Worm (Caenorhabditis elegans) whole organism, early embryonic: ENCODE results near the gene gap-2.

ENCODE experiments used
- B0310.2 ChIP-seq: sonication (generic microtip); optimal IDR thresholded peaks from 2 replicates; lab custom pipeline; 2016; ENCODE audit warnings: mild to moderate bottlenecking, missing genetic modification characterization, missing compliant biosample characterization
- F13C5.2 ChIP-seq: sonication (generic microtip); optimal IDR thresholded peaks from 2 replicates; lab custom pipeline; 2017; ENCODE audit warnings: mild to moderate bottlenecking, missing genetic modification characterization, inconsistent platforms, missing compliant biosample characterization
- aly-1 ChIP-seq: sonication (generic microtip); optimal IDR thresholded peaks from 2 replicates; lab custom pipeline; 2016; ENCODE audit warnings: missing genetic modification characterization, missing compliant biosample characterization
- ama-1 ChIP-seq: fragments of 150-350 bp; optimal IDR thresholded peaks from 2 replicates; lab custom pipeline; 2014
- ceh-13 ChIP-seq: fragments of 200-800 bp; sonication (Bioruptor generic); optimal IDR thresholded peaks from 2 replicates; lab custom pipeline; 2018; ENCODE audit warnings: mild to moderate bottlenecking, missing genetic modification characterization, missing compliant biosample characterization
- ceh-36 ChIP-seq: sonication (generic microtip); optimal IDR thresholded peaks from 2 replicates; lab custom pipeline; 2016; ENCODE audit warnings: missing genetic modification characterization, inconsistent platforms, missing compliant biosample characterization
- ets-7 ChIP-seq: sonication (generic microtip); optimal IDR thresholded peaks from 2 replicates; lab custom pipeline; 2016; ENCODE audit warnings: missing genotype, missing genetic modification characterization, missing compliant biosample characterization
- flt-1 ChIP-seq: fragments of 200-800 bp; sonication (Bioruptor generic); IDR thresholded peaks from 2 replicates; pipeline ENCODE4 v1.3.6; 2022; ENCODE audit warnings: missing genetic modification characterization, missing compliant biosample characterization
- hmbx-1 ChIP-seq: sonication (generic microtip); optimal IDR thresholded peaks from 2 replicates; lab custom pipeline; 2016; ENCODE audit warnings: mild to moderate bottlenecking, missing genetic modification characterization, missing compliant biosample characterization
- hmg-4 ChIP-seq: fragments of 200-800 bp; sonication (Bioruptor generic); optimal IDR thresholded peaks from 2 replicates; lab custom pipeline; 2018; ENCODE audit warnings: mild to moderate bottlenecking, missing genetic modification characterization, missing compliant biosample characterization
- hnd-1 ChIP-seq: sonication (generic microtip); optimal IDR thresholded peaks from 2 replicates; lab custom pipeline; 2016; ENCODE audit warnings: missing genetic modification characterization, missing compliant biosample characterization
- pes-1 ChIP-seq: fragments of 200-800 bp; sonication (Bioruptor generic); IDR thresholded peaks from 2 replicates; pipeline ENCODE4 v1.3.6; 2022; ENCODE audit warnings: missing genetic modification reagents, missing genetic modification characterization, missing compliant biosample characterization
- scrt-1 ChIP-seq: fragments of 200-800 bp; sonication (Bioruptor generic); IDR thresholded peaks from 2 replicates; pipeline ENCODE4 v1.3.6; 2022; ENCODE audit warnings: missing genetic modification characterization, missing compliant biosample characterization
- sea-1 ChIP-seq: fragments of 200-800 bp; sonication (Bioruptor generic); conservative IDR thresholded peaks from 2 replicates; pipeline ENCODE4 v1.3.6; 2022; ENCODE audit warnings: missing genetic modification characterization, missing compliant biosample characterization
- tbx-11 ChIP-seq: fragments of 200-800 bp; sonication (Bioruptor generic); IDR thresholded peaks from 2 replicates; pipeline ENCODE4 v1.3.6; 2022; ENCODE audit warnings: missing genetic modification characterization, missing compliant biosample characterization
- tbx-37 ChIP-seq: fragments of 200-800 bp; sonication (Bioruptor generic); conservative IDR thresholded peaks from 2 replicates; pipeline ENCODE4 v1.3.6; 2022; ENCODE audit warnings: missing genetic modification reagents, missing genetic modification characterization, missing compliant biosample characterization
- tra-4 ChIP-seq: sonication (generic microtip); optimal IDR thresholded peaks from 2 replicates; lab custom pipeline; 2017; ENCODE audit warnings: missing genetic modification characterization, missing compliant biosample characterization

Gene gap-2

ce11 chrX:9543352-9543751 is 71.1 kb downstream of the gap-2 start, which contains the start of gene F49E2.5:
F49E2.5 (plus strand) TSS chrX:9543652.
- no peak for TF ChIP-seq tbx-37 (GFP tag; lab: Robert Waterston, UW)

ce11 chrX:9544405-9544804 is 72.1 kb downstream of the gap-2 start:
- TF ChIP-seq hmbx-1 (tag; lab: Kevin White, UChicago) (no peak), scrt-1 (GFP tag; lab: Robert Waterston, UW) (no peak), sea-1 (GFP tag; lab: Robert Waterston, UW) (no peak), flt-1 (GFP tag; lab: Robert Waterston, UW) (no peak), hmg-4 (no peak), pes-1 (GFP tag; lab: Robert Waterston, UW) (no peak), aly-1 (no peak), tbx-37 (GFP tag; lab: Robert Waterston, UW) (no peak), ceh-13 (no peak), F13C5.2 (tag; lab: Kevin White, UChicago) (no peak), tbx-11 (no peak), tra-4 (tag; lab: Kevin White, UChicago) (no peak), ets-7 (tag; lab: Kevin White, UChicago) (no peak)

- TF ChIP-seq sea-1 (GFP tag; lab: Robert Waterston, UW) (no peak), hmg-4 (no peak), ceh-13 (no peak)
These were observed 74.4 kb downstream of the gap-2 start for ce11 chrX:9546640-9547039.

ce11 chrX:9547264-9547751 is 75.0 kb downstream of the gap-2 start:
- TF ChIP-seq ama-1 = no peak

DNA sequence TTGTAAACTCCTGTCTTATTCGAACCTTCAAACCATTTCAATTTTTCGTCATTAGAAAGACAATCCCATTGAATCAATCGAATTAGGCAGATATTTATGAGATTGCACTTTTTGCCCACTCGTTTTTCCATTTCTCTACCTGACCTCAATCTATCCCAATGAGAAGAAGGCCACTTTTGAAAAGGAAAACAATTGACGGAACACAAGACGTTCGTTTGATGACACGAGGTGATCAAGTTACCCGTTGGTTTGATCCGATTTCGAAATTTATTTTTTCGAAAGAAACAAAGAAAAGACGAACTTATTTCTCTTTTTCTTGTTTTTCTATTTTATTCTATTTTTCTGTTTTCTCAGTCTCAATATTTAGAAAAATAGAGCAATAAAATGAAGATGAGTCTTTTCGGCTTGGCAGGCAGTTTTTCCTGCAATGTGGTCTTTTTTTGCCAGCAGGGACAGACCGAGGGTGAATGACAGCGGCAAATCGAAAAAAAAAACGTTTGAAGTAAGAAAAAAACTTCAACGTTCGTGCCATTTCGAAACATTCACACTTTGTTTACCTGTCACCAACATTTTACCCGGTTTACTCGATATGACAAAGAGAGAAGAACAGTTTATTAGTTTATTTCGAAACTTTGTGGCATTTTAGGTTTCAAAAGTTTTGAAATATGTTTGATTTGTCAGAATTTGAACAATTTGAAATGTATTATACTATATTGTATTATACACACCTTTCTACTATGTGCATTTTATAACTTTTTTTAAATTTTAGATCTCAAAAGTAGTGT is 75.9 kb downstream of the gap-2 start:
- TF ChIP-seq hnd-1 (tag; lab: Kevin White, UChicago) (no peak), ceh-13 (no peak), tra-4 (tag; lab: Kevin White, UChicago) (no peak), scrt-1 (GFP tag; lab: Robert Waterston, UW) (no peak), tbx-11 (no peak), aly-1 (no peak), pes-1 (GFP tag; lab: Robert Waterston, UW) (no peak), sea-1 (GFP tag; lab: Robert Waterston, UW) (no peak), B0310.2 (tag; lab: Kevin White, UChicago) (no peak), hmbx-1 (tag; lab: Kevin White, UChicago) (no peak), ets-7 (tag; lab: Kevin White, UChicago) (no peak), tbx-37 (GFP tag; lab: Robert Waterston, UW) (no peak), flt-1 (GFP tag; lab: Robert Waterston, UW) (no peak), ceh-36 (no peak)

DNA sequence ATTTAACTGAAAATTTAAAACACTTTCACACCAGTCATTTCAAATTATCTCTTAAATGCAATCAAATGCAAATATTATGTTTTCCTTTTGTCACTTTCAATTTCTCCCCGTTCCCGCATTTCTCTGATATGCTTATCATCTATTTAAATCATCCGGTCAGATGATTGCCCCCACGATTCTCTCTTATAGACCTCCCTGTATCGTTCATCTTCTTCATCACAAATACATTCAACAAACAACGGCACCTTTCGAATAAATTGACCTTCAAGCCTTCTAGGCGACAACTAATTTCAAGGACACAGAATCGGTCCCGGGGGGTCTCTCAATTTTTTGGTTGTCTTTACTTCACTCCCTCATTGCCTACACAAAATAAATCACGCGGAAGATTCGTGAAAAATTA is 76.6 kb downstream of the gap-2 start:
- TF ChIP-seq scrt-1 (GFP tag; lab: Robert Waterston, UW) = no peak
- TF ChIP-seq hnd-1 (tag; lab: Kevin White, UChicago) = no peak
- TF ChIP-seq flt-1 (GFP tag; lab: Robert Waterston, UW) = no peak
- TF ChIP-seq tra-4 (tag; lab: Kevin White, UChicago) = no peak
- TF ChIP-seq ceh-36 = no peak
- no peak for TF ChIP-seq pes-1 (GFP tag; lab: Robert Waterston, UW)
- TF ChIP-seq B0310.2 (tag; lab: Kevin White, UChicago) = no peak
- TF ChIP-seq hmg-4 = no peak
- no peak for TF ChIP-seq hmbx-1 (tag; lab: Kevin White, UChicago)

- TF ChIP-seq tbx-37 (GFP tag; lab: Robert Waterston, UW) (no peak), hmg-4 (no peak), ceh-13 (no peak), hnd-1 (tag; lab: Kevin White, UChicago) (no peak), tbx-11 (no peak), tra-4 (tag; lab: Kevin White, UChicago) (no peak), B0310.2 (tag; lab: Kevin White, UChicago) (no peak), aly-1 (no peak), scrt-1 (GFP tag; lab: Robert Waterston, UW) (no peak), pes-1 (GFP tag; lab: Robert Waterston, UW) (no peak), flt-1 (GFP tag; lab: Robert Waterston, UW) (no peak), ama-1 (no peak), F13C5.2 (tag; lab: Kevin White, UChicago) (no peak), sea-1 (GFP tag; lab: Robert Waterston, UW) (no peak), hmbx-1 (tag; lab: Kevin White, UChicago) (no peak), ceh-36 (no peak)
These were observed 77.5 kb downstream of the gap-2 start for ce11 chrX:9549657-9550369.

DNA sequence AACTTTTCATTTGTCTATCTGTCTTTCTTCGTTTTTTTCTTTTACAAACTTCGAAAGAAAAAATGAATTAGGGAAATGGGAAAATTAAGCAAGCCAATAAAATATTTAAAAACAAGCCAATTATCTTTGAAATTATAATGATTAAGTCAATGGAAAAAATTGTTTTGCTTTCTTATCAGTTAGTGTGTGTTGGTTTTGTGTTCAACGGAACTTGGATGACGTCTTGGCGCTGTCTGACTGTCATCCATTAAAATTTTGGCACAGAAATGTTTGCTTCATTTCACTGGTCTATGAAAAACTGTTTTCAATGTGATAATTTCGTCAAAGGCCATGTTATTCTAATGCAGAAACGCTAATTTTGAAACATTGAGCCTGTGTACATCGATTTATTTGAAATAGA is 78.2 kb downstream of the gap-2 start:
- TF ChIP-seq tbx-37 (GFP tag; lab: Robert Waterston, UW) = no peak
- TF ChIP-seq sea-1 (GFP tag; lab: Robert Waterston, UW) = no peak
- TF ChIP-seq ets-7 (tag; lab: Kevin White, UChicago) = no peak
- TF ChIP-seq tra-4 (tag; lab: Kevin White, UChicago) = no peak
- no peak for TF ChIP-seq aly-1
- no peak for TF ChIP-seq ama-1
- TF ChIP-seq pes-1 (GFP tag; lab: Robert Waterston, UW) = no peak
- no peak for TF ChIP-seq hmbx-1 (tag; lab: Kevin White, UChicago)
- TF ChIP-seq hnd-1 (tag; lab: Kevin White, UChicago) = no peak
- TF ChIP-seq hmg-4 = no peak
- no peak for TF ChIP-seq ceh-13
- no peak for TF ChIP-seq F13C5.2 (tag; lab: Kevin White, UChicago)
- TF ChIP-seq flt-1 (GFP tag; lab: Robert Waterston, UW) = no peak
